Fruit fly (Drosophila melanogaster): ENCODE results near the gene CG32694.

- TF ChIP-seq Myc (optimal IDR thresholded peaks at IDR 0.05) (no peak), Sin3A (optimal IDR thresholded peaks at IDR 0.05) (no peak), ttk (optimal IDR thresholded peaks at IDR 0.05) (no peak), insv (optimal IDR thresholded peaks at IDR 0.05) (no peak), h (optimal IDR thresholded peaks at IDR 0.05) (no peak)
Measured at dm6 chrX:9993427-9994218, 4.1 kb downstream of the CG32694 start.
